Worm (Caenorhabditis elegans) whole organism, mixed stage, embryonic: ENCODE measurements around the gene srh-42.

Source experiments
- bed-3 ChIP-seq: fragments of 200-800 bp; sonication (Bioruptor generic); optimal IDR thresholded peaks from 3 replicates; lab custom pipeline; 2018; ENCODE audit warnings: mild to moderate bottlenecking, missing genetic modification characterization, moderate library complexity, missing compliant biosample characterization
- drap-1 ChIP-seq: fragments of 200-800 bp; sonication (Bioruptor generic); optimal IDR thresholded peaks from 3 replicates; lab custom pipeline; 2018; ENCODE audit warnings: mild to moderate bottlenecking, missing genetic modification characterization, missing compliant biosample characterization
- elt-3 ChIP-seq: fragments of 150-350 bp; optimal IDR thresholded peaks from 2 replicates; lab custom pipeline; 2014; ENCODE audit warnings: missing biosample characterization, missing genetic modification characterization
- lin-13 ChIP-seq: fragments of 150-350 bp; optimal IDR thresholded peaks from 2 replicates; lab custom pipeline; 2014; ENCODE audit warnings: missing biosample characterization, missing genetic modification characterization
- lsy-2 ChIP-seq: fragments of 150-350 bp; optimal IDR thresholded peaks from 2 replicates; lab custom pipeline; 2014; ENCODE audit warnings: missing biosample characterization, missing genetic modification characterization
- mab-5 ChIP-seq: fragments of 150-350 bp; optimal IDR thresholded peaks from 2 replicates; lab custom pipeline; 2014; ENCODE audit warnings: missing biosample characterization, missing genetic modification characterization
- nhr-12 ChIP-seq: fragments of 150-350 bp; optimal IDR thresholded peaks from 2 replicates; lab custom pipeline; 2014; ENCODE audit warnings: missing biosample characterization, missing genetic modification characterization
- nhr-28 ChIP-seq: fragments of 150-350 bp; optimal IDR thresholded peaks from 2 replicates; lab custom pipeline; 2014; ENCODE audit warnings: missing biosample characterization, missing genetic modification characterization
- nhr-76 ChIP-seq: sonication (generic microtip); optimal IDR thresholded peaks from 2 replicates; lab custom pipeline; 2017; ENCODE audit warnings: missing biosample characterization, missing genetic modification characterization
- pha-4 ChIP-seq: fragments of 150-350 bp; optimal IDR thresholded peaks from 2 replicates; lab custom pipeline; 2018; ENCODE audit warnings: missing biosample characterization, missing genetic modification reagents, missing genetic modification characterization
- snpc-4 ChIP-seq: fragments of 150-350 bp; optimal IDR thresholded peaks from 2 replicates; lab custom pipeline; 2014; ENCODE audit warnings: missing biosample characterization, missing genetic modification characterization
- unc-39 ChIP-seq: fragments of 150-350 bp; optimal IDR thresholded peaks from 2 replicates; lab custom pipeline; 2014; ENCODE audit warnings: missing biosample characterization, missing genetic modification characterization
- unc-62 ChIP-seq: fragments of 150-350 bp; optimal IDR thresholded peaks from 2 replicates; lab custom pipeline; 2014; ENCODE audit warnings: missing biosample characterization, missing genetic modification reagents, missing genetic modification characterization
- ztf-11 ChIP-seq: fragments of 150-350 bp; optimal IDR thresholded peaks from 2 replicates; lab custom pipeline; 2014; ENCODE audit warnings: missing biosample characterization, missing genetic modification characterization

ce11 chrII:14310729-14311388, 22.0 kb upstream of the srh-42 start, which contains the start of gene ctl-3:
- no peak for TF ChIP-seq nhr-12 (tag; lab: Kevin White, UChicago)
- no peak for TF ChIP-seq snpc-4
- TF ChIP-seq lsy-2: no peak
- no peak for TF ChIP-seq ztf-11 (tag; lab: Kevin White, UChicago)
- TF ChIP-seq nhr-28: no peak
- TF ChIP-seq nhr-76: no peak
- TF ChIP-seq unc-62 (GFP tag; lab: Kevin White, UChicago): no peak
- TF ChIP-seq lin-13 (tag; lab: Kevin White, UChicago): no peak
- no peak for TF ChIP-seq elt-3 (tag; lab: Kevin White, UChicago)
- no peak for TF ChIP-seq bed-3
- no peak for TF ChIP-seq unc-39
- TF ChIP-seq drap-1: no peak
- no peak for TF ChIP-seq pha-4
- TF ChIP-seq mab-5 (tag; lab: Kevin White, UChicago): no peak
